Worm (Caenorhabditis elegans): ENCODE measurements around the gene snx-6.

The snx-6 gene

ce11 chrV:17921423-17921822 is 58.5 kb downstream of the snx-6 start, which contains the start of gene E01B7.2 (continued):
- TF ChIP-seq nhr-28 (tag; optimal IDR thresholded peaks at IDR 0.05) (peak; percentile 27), dmd-8 (GFP tag; IDR thresholded peaks at IDR 0.05) (no peak), nhr-111 (GFP tag; optimal IDR thresholded peaks at IDR 0.05) (no peak), egl-43 (GFP tag; IDR thresholded peaks at IDR 0.05) (no peak), tag-97 (GFP tag; IDR thresholded peaks at IDR 0.05) (no peak), nhr-237 (tag; optimal IDR thresholded peaks at IDR 0.05) (no peak), dmd-6 (GFP tag; IDR thresholded peaks at IDR 0.05) (no peak; the same call in 1 of the 2 replicates), ztf-7 (tag; optimal IDR thresholded peaks at IDR 0.05) (no peak), ztf-11 (tag; optimal IDR thresholded peaks at IDR 0.05) (no peak), Y105C5A.15 (GFP tag; IDR thresholded peaks at IDR 0.05) (no peak), ctbp-1 (GFP tag; IDR thresholded peaks at IDR 0.05) (no peak), daf-12 (tag; optimal IDR thresholded peaks at IDR 0.05) (no peak), skn-1 (tag; optimal IDR thresholded peaks at IDR 0.05) (no peak), hif-1 (tag; optimal IDR thresholded peaks at IDR 0.05) (no peak), lir-3 (tag; optimal IDR thresholded peaks at IDR 0.05) (no peak), F44E2.7 (GFP tag; IDR thresholded peaks at IDR 0.05) (no peak), unc-39 (tag; optimal IDR thresholded peaks at IDR 0.05) (no peak), F49E8.2 (tag; optimal IDR thresholded peaks at IDR 0.05; ENCODE audit: borderline replicate concordance) (no peak), unc-62 (GFP tag; optimal IDR thresholded peaks at IDR 0.05 in 1 of 2) (peak in 1 of 2 experiments; percentile 76), unc-62 (tag; optimal IDR thresholded peaks at IDR 0.05) (no peak), zip-11 (GFP tag; IDR thresholded peaks at IDR 0.05) (no peak), lin-15B (tag; optimal IDR thresholded peaks at IDR 0.05) (no peak), F37D6.2 (tag; optimal IDR thresholded peaks at IDR 0.05) (no peak), ceh-28 (tag; optimal IDR thresholded peaks at IDR 0.05) (no peak), T20F7.1 (GFP tag; optimal IDR thresholded peaks at IDR 0.05) (no peak), lim-7 (GFP tag; IDR thresholded peaks at IDR 0.05) (no peak), ceh-62 (tag; optimal IDR thresholded peaks at IDR 0.05) (no peak), pha-4 (GFP tag; IDR thresholded peaks at IDR 0.05) (no peak), pha-4 (tag; optimal IDR thresholded peaks at IDR 0.05) (no peak), ces-1 (GFP tag; optimal IDR thresholded peaks at IDR 0.05) (no peak), Y48G9A.11 (GFP tag; IDR thresholded peaks at IDR 0.05) (no peak), mep-1 (tag; optimal IDR thresholded peaks at IDR 0.05) (peak; percentile 61), mes-2 (tag; optimal IDR thresholded peaks at IDR 0.05; ENCODE audit: poor library complexity, severe bottlenecking) (peak; percentile 84), pqm-1 (tag; optimal IDR thresholded peaks at IDR 0.05) (no peak), nhr-10 (tag; optimal IDR thresholded peaks at IDR 0.05) (no peak), fos-1 (tag; optimal IDR thresholded peaks at IDR 0.05) (no peak), nhr-41 (GFP tag; IDR thresholded peaks at IDR 0.05) (no peak), nhr-102 (tag; optimal IDR thresholded peaks at IDR 0.05) (no peak), dpl-1 (GFP tag; optimal IDR thresholded peaks at IDR 0.05) (peak; percentile 97), hmg-1.1 (GFP tag; IDR thresholded peaks at IDR 0.05) (0 out of 2 replicates have a peak, but pooled peaks have one; percentile 22), Y5F2A.4 (GFP tag; optimal IDR thresholded peaks at IDR 0.05) (no peak), snpc-4 (tag; optimal IDR thresholded peaks at IDR 0.05) (no peak), php-3 (GFP tag; IDR thresholded peaks at IDR 0.05) (no peak), cey-2 (tag; optimal IDR thresholded peaks at IDR 0.05; ENCODE audit: borderline replicate concordance, insufficient read depth) (no peak), spr-1 (tag; optimal IDR thresholded peaks at IDR 0.05) (no peak), egl-27 (tag; optimal IDR thresholded peaks at IDR 0.05) (no peak), lin-1 (GFP tag; IDR thresholded peaks at IDR 0.05) (no peak), ceh-20 (GFP tag; IDR thresholded peaks at IDR 0.05) (no peak), nhr-11 (tag; optimal IDR thresholded peaks at IDR 0.05) (peak; percentile 22), ama-1 (optimal IDR thresholded peaks at IDR 0.05) (no peak), F10B5.3 (tag; optimal IDR thresholded peaks at IDR 0.05) (no peak), mxl-2 (GFP tag; conservative IDR thresholded peaks at IDR 0.05) (no peak), nhr-77 (tag; optimal IDR thresholded peaks at IDR 0.05) (no peak), set-16 (GFP tag; IDR thresholded peaks at IDR 0.05) (no peak)
